Fruit fly (Drosophila melanogaster) whole organism, pupa: ENCODE measurements around the gene Atg3.

Source experiments
- CG10348 ChIP-seq: fragments of 200-800 bp; sonication (Bioruptor generic); IDR thresholded peaks from 2 replicates; pipeline ENCODE4 v1.3.6; 2022; ENCODE audit warnings: missing biosample characterization, missing genetic modification characterization
- CG12605 ChIP-seq: fragments of 200-800 bp; sonication (Bioruptor generic); IDR thresholded peaks from 2 replicates; pipeline ENCODE4 v1.3.6; 2022; ENCODE audit warnings: missing biosample characterization, missing genetic modification characterization
- CG14655 ChIP-seq: fragments of 200-800 bp; sonication (Bioruptor generic); optimal IDR thresholded peaks from 3 replicates; lab custom pipeline; 2017; ENCODE audit warnings: mild to moderate bottlenecking, missing biosample characterization, missing genetic modification reagents, missing genetic modification characterization
- CG15710 ChIP-seq: fragments of 200-800 bp; sonication (Bioruptor generic); optimal IDR thresholded peaks from 2 replicates; lab custom pipeline; 2018; ENCODE audit warnings: missing biosample characterization, mild to moderate bottlenecking, missing genetic modification characterization, moderate library complexity
- CG17806 ChIP-seq: fragments of 200-800 bp; sonication (Bioruptor generic); optimal IDR thresholded peaks from 2 replicates; lab custom pipeline; 2018; ENCODE audit warnings: missing biosample characterization, mild to moderate bottlenecking, missing genetic modification characterization, moderate library complexity
- CG32121 ChIP-seq: fragments of 200-800 bp; sonication (Bioruptor generic); IDR thresholded peaks from 2 replicates; pipeline ENCODE4 v1.3.6; 2022; ENCODE audit warnings: missing biosample characterization, missing genetic modification characterization
- CG34367 ChIP-seq: fragments of 200-800 bp; sonication (Bioruptor generic); optimal IDR thresholded peaks from 2 replicates; lab custom pipeline; 2018; ENCODE audit warnings: missing biosample characterization, mild to moderate bottlenecking, missing genetic modification characterization
- CG8159 ChIP-seq: fragments of 200-800 bp; sonication (Bioruptor generic); optimal IDR thresholded peaks from 3 replicates; lab custom pipeline; 2018; ENCODE audit warnings: missing biosample characterization, mild to moderate bottlenecking, missing genetic modification characterization, moderate library complexity
- CG9948 ChIP-seq: fragments of 200-800 bp; sonication (Bioruptor generic); optimal IDR thresholded peaks from 2 replicates; lab custom pipeline; 2018; ENCODE audit warnings: missing biosample characterization, mild to moderate bottlenecking, missing genetic modification characterization, moderate library complexity
- D1 ChIP-seq: fragments of 200-800 bp; sonication (Bioruptor generic); optimal IDR thresholded peaks from 2 replicates; lab custom pipeline; 2018; ENCODE audit warnings: missing biosample characterization, mild to moderate bottlenecking, missing genetic modification characterization, moderate library complexity
- EcR ChIP-seq: fragments of 200-800 bp; sonication (Bioruptor generic); optimal IDR thresholded peaks from 3 replicates; lab custom pipeline; 2019; ENCODE audit warnings: missing biosample characterization, missing genetic modification characterization, mild to moderate bottlenecking, moderate library complexity, missing genetic modification reagents
- Ets98B ChIP-seq: fragments of 200-800 bp; sonication (Bioruptor generic); IDR thresholded peaks from 2 replicates; pipeline ENCODE4 v1.3.6; 2022; ENCODE audit warnings: missing biosample characterization, missing genetic modification characterization
- Pif1A ChIP-seq: fragments of 200-800 bp; sonication (Bioruptor generic); optimal IDR thresholded peaks from 3 replicates; lab custom pipeline; 2016; ENCODE audit warnings: missing biosample characterization, missing genetic modification characterization
- Pif1B ChIP-seq: fragments of 200-800 bp; sonication (Bioruptor generic); optimal IDR thresholded peaks from 3 replicates; lab custom pipeline; 2016; ENCODE audit warnings: missing biosample characterization, missing genetic modification characterization
- fd96Ca ChIP-seq: fragments of 200-800 bp; sonication (Bioruptor generic); IDR thresholded peaks from 3 replicates; pipeline ENCODE4 v1.3.6; 2022; ENCODE audit warnings: missing biosample characterization, missing genetic modification characterization
- gl ChIP-seq: fragments of 200-800 bp; sonication (Bioruptor generic); optimal IDR thresholded peaks from 2 replicates; lab custom pipeline; 2018; ENCODE audit warnings: missing biosample characterization, mild to moderate bottlenecking, missing genetic modification characterization
- rn ChIP-seq: fragments of 200-800 bp; sonication (Bioruptor generic); IDR thresholded peaks from 2 replicates; pipeline ENCODE4 v1.3.6; 2022; ENCODE audit warnings: missing biosample characterization, missing genetic modification characterization

The Atg3 gene

DNA sequence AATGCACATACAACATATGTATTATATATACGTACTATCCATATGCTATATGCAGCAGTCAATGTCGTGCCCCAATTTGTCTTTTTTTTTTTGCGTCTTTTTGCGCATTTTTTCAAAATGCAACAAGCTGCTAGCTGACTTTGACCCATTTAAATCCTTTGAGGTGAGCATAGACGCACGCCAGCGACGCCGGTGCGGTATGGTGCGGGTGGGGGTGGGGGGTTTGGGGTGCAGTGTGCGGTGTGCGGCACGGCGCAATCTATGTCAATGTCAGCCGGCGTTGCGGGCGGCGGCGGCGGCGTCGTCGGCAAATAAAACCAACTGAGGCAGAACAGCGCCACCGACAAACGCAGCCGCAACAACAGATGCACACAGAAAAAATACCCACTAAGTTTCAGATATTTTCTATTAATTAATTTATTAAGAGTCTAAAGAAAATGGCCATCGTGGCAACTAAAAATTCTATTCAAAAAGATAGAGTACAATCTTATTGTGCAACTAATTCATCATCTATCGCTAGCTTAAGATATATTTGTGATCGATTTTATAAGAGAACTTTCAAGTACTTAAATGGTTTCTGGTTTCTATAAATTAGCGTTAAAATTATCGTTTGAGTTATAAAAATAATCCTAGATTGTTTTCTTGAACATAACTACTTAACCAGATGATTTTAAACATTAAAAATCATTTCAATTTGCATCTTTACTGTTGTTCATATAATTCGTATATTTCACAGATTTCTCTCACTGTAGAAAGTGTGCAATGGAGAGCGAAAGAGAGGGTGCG, 46.8 kb downstream of the Atg3 start:
- TF ChIP-seq CG32121 (GFP tag; lab: Robert Waterston, UW) (peak; percentile 51; the same call in 1 of the 2 replicates), CG17806 (no peak), Ets98B (GFP tag; lab: Robert Waterston, UW) (no peak), CG10348 (GFP tag; lab: Robert Waterston, UW) (no peak), CG14655 (GFP tag; lab: Kevin White, UChicago) (no peak), CG9948 (no peak), fd96Ca (GFP tag; lab: Robert Waterston, UW) (no peak)
- TF ChIP-seq, all 21 proteins: peak for 1

DNA sequence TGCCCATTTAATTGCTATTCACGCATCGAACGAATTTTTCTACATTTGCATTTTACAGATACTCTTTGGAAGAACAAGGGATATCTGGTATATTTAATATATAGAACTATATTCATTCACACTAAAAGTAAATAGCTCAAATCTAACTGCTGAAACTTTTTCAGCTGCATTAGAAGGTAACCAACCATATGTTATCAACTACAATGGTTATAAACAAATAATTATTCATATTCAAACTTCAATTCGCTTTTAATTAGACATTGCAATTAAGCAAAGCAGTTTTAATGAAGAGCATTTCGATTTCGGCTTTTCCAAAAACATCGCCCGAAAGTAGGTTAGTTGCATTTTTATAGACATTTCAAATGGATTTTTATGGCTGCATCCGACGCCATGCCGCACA, 47.9 kb downstream of the Atg3 start:
- TF ChIP-seq CG8159 (tag; lab: Kevin White, UChicago): no peak
- no peak for TF ChIP-seq gl (tag; lab: Kevin White, UChicago)
- no peak for TF ChIP-seq EcR (GFP tag; lab: Kevin White, UChicago)
- no peak for TF ChIP-seq rn (GFP tag; lab: Robert Waterston, UW)
- no peak for TF ChIP-seq CG12605 (GFP tag; lab: Robert Waterston, UW)
- no peak for TF ChIP-seq Pif1A (GFP tag; lab: Kevin White, UChicago)
- TF ChIP-seq CG32121 (GFP tag; lab: Robert Waterston, UW): 0 out of 2 replicates have a peak, but pooled peaks have one; percentile 14
- no peak for TF ChIP-seq fd96Ca (GFP tag; lab: Robert Waterston, UW)

DNA sequence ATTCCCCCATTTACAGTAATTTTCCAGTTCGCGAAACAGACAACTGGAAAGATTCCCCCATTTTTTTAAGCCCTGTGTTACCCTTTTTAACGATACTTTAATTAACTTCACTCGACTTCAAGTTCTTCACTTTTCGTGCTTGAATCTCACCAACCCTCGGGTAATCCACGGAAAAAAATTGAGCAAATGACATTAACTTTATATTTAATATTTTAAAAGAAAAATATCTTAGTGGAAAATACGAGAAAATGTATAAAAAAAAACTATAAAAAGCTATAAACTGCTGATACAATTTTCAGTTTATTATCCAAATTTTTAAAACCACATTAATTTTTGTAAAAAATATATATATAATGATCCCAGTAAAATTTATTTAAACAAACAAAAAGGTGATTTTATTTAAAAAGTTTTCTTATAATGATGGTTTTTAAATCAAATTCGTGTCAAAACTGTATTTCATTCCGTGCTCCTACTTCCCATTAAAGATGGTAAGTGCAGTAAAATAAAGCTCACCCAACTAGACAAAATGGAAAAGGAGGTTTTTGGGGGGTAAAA, 51.1 kb downstream of the Atg3 start:
- TF ChIP-seq CG17806: peak; percentile 44
- peak; percentile 65 for TF ChIP-seq CG8159 (tag; lab: Kevin White, UChicago)
- peak; percentile 17 for TF ChIP-seq CG9948
- no peak for TF ChIP-seq CG34367 (tag; lab: Kevin White, UChicago)
- TF ChIP-seq CG15710 (tag; lab: Kevin White, UChicago): peak; percentile 33
- TF ChIP-seq Pif1B (GFP tag; lab: Kevin White, UChicago): no peak
- TF ChIP-seq CG10348 (GFP tag; lab: Robert Waterston, UW): no peak
- TF ChIP-seq D1 (tag; lab: Kevin White, UChicago): peak; percentile 66
